Fruit fly (Drosophila melanogaster): Measurements from ENCODE around the gene Rint1.

Rint1 gene

dm6 chr3L:7323348-7323747 is at the start of gene Rint1, which contains the start of gene RhoGEF4 (continued):
- TF ChIP-seq Rx (GFP tag; IDR thresholded peaks at IDR 0.05) (peak; percentile 64), sim (GFP tag; IDR thresholded peaks at IDR 0.05) (no peak), Lim3 (GFP tag; IDR thresholded peaks at IDR 0.05) (no peak), Side (GFP tag; optimal IDR thresholded peaks at IDR 0.05) (no peak), CG7271 (tag; optimal IDR thresholded peaks at IDR 0.05) (no peak), Nf-YC (tag; optimal IDR thresholded peaks at IDR 0.05) (no peak), CG7839 (tag; optimal IDR thresholded peaks at IDR 0.05) (peak; percentile 72), aop (GFP tag; IDR thresholded peaks at IDR 0.05) (no peak), zfh1 (GFP tag; IDR thresholded peaks at IDR 0.05) (peak; percentile 85), pb (GFP tag; optimal IDR thresholded peaks at IDR 0.05) (no peak), en (GFP tag; optimal IDR thresholded peaks at IDR 0.05) (no peak), gcm (GFP tag; optimal IDR thresholded peaks at IDR 0.05) (peak; percentile 58), onecut (GFP tag; IDR thresholded peaks at IDR 0.05) (no peak), prd (optimal IDR thresholded peaks at IDR 0.05) (no peak), prd (GFP tag; IDR thresholded peaks at IDR 0.05) (peak; percentile 89), nerfin-1 (tag; optimal IDR thresholded peaks at IDR 0.05) (peak; percentile 28), CG33557 (GFP tag; optimal IDR thresholded peaks at IDR 0.05) (peak; percentile 46), grau (tag; optimal IDR thresholded peaks at IDR 0.05) (peak; percentile 76), Poxn (GFP tag; IDR thresholded peaks at IDR 0.05) (no peak), CG6765 (GFP tag; optimal IDR thresholded peaks at IDR 0.05) (no peak), Six4 (GFP tag; optimal IDR thresholded peaks at IDR 0.05) (peak; percentile 28), CG12236 (GFP tag; optimal IDR thresholded peaks at IDR 0.05) (no peak), TFAM (GFP tag; optimal IDR thresholded peaks at IDR 0.05) (no peak), psq (GFP tag; optimal IDR thresholded peaks at IDR 0.05) (no peak), mld (GFP tag; IDR thresholded peaks at IDR 0.05; ENCODE audit: partially characterized antibody) (no peak), CG11560 (tag; IDR thresholded peaks at IDR 0.05) (0 out of 3 replicates have a peak, but pooled peaks have one; percentile 44), Hmr (GFP tag; optimal IDR thresholded peaks at IDR 0.05) (peak; percentile 61), gt (GFP tag; IDR thresholded peaks at IDR 0.05) (no peak), CG6272 (GFP tag; IDR thresholded peaks at IDR 0.05) (peak; percentile 73), caup (GFP tag; optimal IDR thresholded peaks at IDR 0.05; ENCODE audit: severe bottlenecking) (peak; percentile 34), CG9932 (GFP tag; IDR thresholded peaks at IDR 0.05) (peak; percentile 92), mam (GFP tag; optimal IDR thresholded peaks at IDR 0.05) (peak; percentile 55), CG17186 (GFP tag; optimal IDR thresholded peaks at IDR 0.05) (peak; percentile 78), lab (GFP tag; optimal IDR thresholded peaks at IDR 0.05) (peak; percentile 28), zf30C (GFP tag; optimal IDR thresholded peaks at IDR 0.05) (no peak), CG10431 (GFP tag; optimal IDR thresholded peaks at IDR 0.05) (no peak), Rfx (GFP tag; IDR thresholded peaks at IDR 0.05) (peak; percentile 86), CG12071 (GFP tag; optimal IDR thresholded peaks at IDR 0.05) (no peak), CG6689 (GFP tag; IDR thresholded peaks at IDR 0.05) (peak; percentile 76), slp2 (GFP tag; optimal IDR thresholded peaks at IDR 0.05) (no peak), CG9797 (GFP tag; optimal IDR thresholded peaks at IDR 0.05) (peak; percentile 99), Vsx1 (GFP tag; optimal IDR thresholded peaks at IDR 0.05) (no peak), CG17802 (tag; optimal IDR thresholded peaks at IDR 0.05) (peak; percentile 12), CG9817 (tag; optimal IDR thresholded peaks at IDR 0.05) (peak; percentile 71), pan (optimal IDR thresholded peaks at IDR 0.05) (no peak), pan (GFP tag; optimal IDR thresholded peaks at IDR 0.05 in 1 of 2, IDR thresholded peaks at IDR 0.05 in 1 of 2) (peak in 1 of 2 experiments; percentile 74), CG6791 (GFP tag; IDR thresholded peaks at IDR 0.05; ENCODE audit: partially characterized antibody) (no peak), CG2202 (tag; optimal IDR thresholded peaks at IDR 0.05) (peak; percentile 30), Mrtf (GFP tag; IDR thresholded peaks at IDR 0.05) (0 out of 3 replicates have a peak, but pooled peaks have one; percentile 36), bsh (GFP tag; optimal IDR thresholded peaks at IDR 0.05) (peak in 1 of 2 experiments; percentile 72), CG1602 (GFP tag; optimal IDR thresholded peaks at IDR 0.05) (peak; percentile 73), CG31441 (GFP tag; IDR thresholded peaks at IDR 0.05) (peak; percentile 73)

Measured in whole organism, embryonic.